Worm (Caenorhabditis elegans): ENCODE data around the gene top-2.

- TF ChIP-seq ets-4 (GFP tag; optimal IDR thresholded peaks at IDR 0.05) (no peak), pbrm-1 (GFP tag; IDR thresholded peaks at IDR 0.05) (no peak), snpc-1.3 (tag; optimal IDR thresholded peaks at IDR 0.05; ENCODE audit: insufficient read depth) (no peak), dpl-1 (GFP tag; optimal IDR thresholded peaks at IDR 0.05) (no peak), nhr-27 (tag; optimal IDR thresholded peaks at IDR 0.05) (no peak)
These were observed 15.1 kb upstream of the top-2 start for ce11 chrII:11859833-11860232.

All from whole organism, young adult.